Worm (Caenorhabditis elegans) whole organism, L3 larva: ENCODE results near the gene suds-3.

Source experiments
- sea-2 ChIP-seq: fragments of 150-350 bp; sonication (generic microtip); optimal IDR thresholded peaks from 4 replicates; lab custom pipeline; 2014; ENCODE audit warnings: missing biosample characterization, missing genetic modification reagents, missing genetic modification characterization
- unc-39 ChIP-seq: sonication (generic microtip); optimal IDR thresholded peaks from 4 replicates; lab custom pipeline; 2017; ENCODE audit warnings: missing biosample characterization, missing genetic modification characterization
- zag-1 ChIP-seq: fragments of 150-350 bp; optimal IDR thresholded peaks from 2 replicates; lab custom pipeline; 2014; ENCODE audit warnings: missing biosample characterization, missing genetic modification characterization

DNA sequence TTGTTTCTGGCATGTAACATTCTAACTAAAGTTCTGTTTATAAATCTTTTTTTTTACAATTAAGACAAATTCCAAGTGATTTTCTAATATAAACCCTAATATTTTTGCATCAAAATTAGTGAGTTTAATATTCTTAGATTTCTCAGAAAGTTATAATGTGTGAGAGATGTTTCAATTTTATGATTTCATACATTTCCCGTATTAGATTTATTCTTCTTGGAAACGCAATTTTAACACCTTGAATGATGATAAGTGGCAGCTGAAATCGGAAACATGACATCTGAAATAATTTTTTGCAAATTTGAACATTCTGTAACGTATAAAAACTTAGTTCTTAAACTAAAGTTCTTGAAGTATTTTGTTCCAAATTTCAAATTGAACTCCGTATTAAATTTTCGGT lies 29.7 kb upstream of the suds-3 start:
- TF ChIP-seq zag-1 (tag; lab: Kevin White, UChicago), result no peak
- TF ChIP-seq unc-39 (tag; lab: Kevin White, UChicago), result no peak
- TF ChIP-seq sea-2 (GFP tag; lab: Kevin White, UChicago), result no peak
